Fruit fly (Drosophila melanogaster) whole organism, adult: ENCODE data around the gene alphaKap4.

Experiments
- CG12768 ChIP-seq: fragments of 200-800 bp; sonication (Bioruptor generic); optimal IDR thresholded peaks from 2 replicates; lab custom pipeline; 2017; ENCODE audit warnings: missing biosample characterization, missing genetic modification characterization, mild to moderate bottlenecking, moderate library complexity, missing genetic modification reagents
- CG14711 ChIP-seq: fragments of 200-800 bp; sonication (Bioruptor generic); optimal IDR thresholded peaks from 2 replicates; lab custom pipeline; 2018; ENCODE audit warnings: missing biosample characterization, mild to moderate bottlenecking, missing genetic modification characterization, moderate library complexity
- CG33017 ChIP-seq: fragments of 200-800 bp; sonication (Bioruptor generic); optimal IDR thresholded peaks from 2 replicates; lab custom pipeline; 2018; ENCODE audit warnings: missing biosample characterization, mild to moderate bottlenecking, missing genetic modification characterization, moderate library complexity
- CG5204 ChIP-seq: fragments of 200-800 bp; sonication (Bioruptor generic); optimal IDR thresholded peaks from 2 replicates; lab custom pipeline; 2016; ENCODE audit warnings: missing biosample characterization, missing genetic modification characterization
- Crg-1 ChIP-seq: fragments of 200-800 bp; sonication (Bioruptor generic); optimal IDR thresholded peaks from 2 replicates; lab custom pipeline; 2016; ENCODE audit warnings: missing biosample characterization, missing genetic modification characterization
- bab1 ChIP-seq: fragments of 200-800 bp; sonication (Bioruptor generic); optimal IDR thresholded peaks from 3 replicates; lab custom pipeline; 2019; ENCODE audit warnings: missing biosample characterization, mild to moderate bottlenecking, missing genetic modification characterization, moderate library complexity
- kay ChIP-seq: fragments of 200-800 bp; sonication (Bioruptor generic); peaks from one replicate; lab custom pipeline; 2016; ENCODE audit warnings: missing biosample characterization, missing genetic modification characterization, borderline replicate concordance
- ovo ChIP-seq: fragments of 200-800 bp; sonication (Bioruptor generic); optimal IDR thresholded peaks from 2 replicates; lab custom pipeline; 2016; ENCODE audit warnings: missing biosample characterization, missing genetic modification characterization
- pad ChIP-seq: fragments of 200-800 bp; sonication (Bioruptor generic); optimal IDR thresholded peaks from 3 replicates; lab custom pipeline; 2017; ENCODE audit warnings: missing biosample characterization, missing genetic modification characterization, mild to moderate bottlenecking, moderate library complexity, missing genetic modification reagents
- toe ChIP-seq: fragments of 200-800 bp; sonication (Bioruptor generic); optimal IDR thresholded peaks from 2 replicates; lab custom pipeline; 2016; ENCODE audit warnings: missing biosample characterization, missing genetic modification characterization

dm6 chr3L:5996936-5997335 lies 13.9 kb downstream of the alphaKap4 start, which contains the start of gene PVRAP:
- no peak for TF ChIP-seq CG12768 (GFP tag; lab: Kevin White, UChicago)
- TF ChIP-seq kay (GFP tag; lab: Kevin White, UChicago): no peak
- no peak for TF ChIP-seq CG14711 (tag; lab: Kevin White, UChicago)
- TF ChIP-seq CG5204 (GFP tag; lab: Kevin White, UChicago): no peak
- no peak for TF ChIP-seq toe (GFP tag; lab: Kevin White, UChicago)
- no peak for TF ChIP-seq ovo (GFP tag; lab: Kevin White, UChicago)
- no peak for TF ChIP-seq CG33017 (tag; lab: Kevin White, UChicago)
- TF ChIP-seq Crg-1 (GFP tag; lab: Kevin White, UChicago): no peak
- TF ChIP-seq pad: no peak
- TF ChIP-seq bab1 (GFP tag; lab: Kevin White, UChicago): no peak
